Fruit fly (Drosophila melanogaster): ENCODE results near the gene CG15771.
A peak's percentile ranks its signal among the peaks of the same experiment; 100 is the strongest.

CG15771 gene

DNA sequence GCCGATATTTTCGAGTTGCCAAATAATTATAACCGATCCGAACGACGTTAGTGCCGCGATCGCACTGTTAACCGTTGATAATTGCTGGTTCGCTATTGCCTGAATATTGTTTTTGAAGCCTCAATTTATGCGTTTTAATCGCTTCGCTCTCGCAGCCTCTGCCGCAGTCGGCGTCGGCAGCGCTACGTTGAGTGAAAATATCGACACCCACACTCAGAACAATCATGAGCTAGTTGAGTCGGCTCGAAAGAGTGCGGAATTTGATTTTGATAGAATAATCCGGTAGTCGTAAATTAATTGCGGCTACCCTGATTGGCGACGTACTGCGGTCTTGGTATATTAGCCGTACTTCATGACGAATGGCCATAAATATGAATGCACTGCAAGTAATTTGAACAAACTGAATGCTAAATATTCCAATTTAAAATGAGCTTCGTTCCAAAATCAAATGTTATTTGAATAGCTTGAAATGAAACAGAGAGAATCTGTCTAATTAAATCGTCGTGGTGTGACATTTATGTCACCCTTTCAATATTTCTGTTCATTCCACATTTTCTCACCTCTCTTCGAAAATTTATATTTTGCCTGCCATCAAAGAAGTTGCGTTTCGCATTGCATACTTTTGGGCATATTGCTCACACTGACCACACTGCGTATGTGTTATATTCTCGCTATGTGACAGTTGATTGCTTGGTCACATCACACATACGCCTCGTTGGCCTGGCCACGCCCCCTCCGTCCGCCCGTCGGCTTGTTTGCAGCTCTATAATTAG lies 39.7 kb upstream of the CG15771 start:
- TF ChIP-seq tj (GFP tag; optimal IDR thresholded peaks at IDR 0.05), result no peak
- no peak for TF ChIP-seq Clk (GFP tag; optimal IDR thresholded peaks at IDR 0.05)
- TF ChIP-seq CG1620 (GFP tag; optimal IDR thresholded peaks at IDR 0.05), result no peak
- TF ChIP-seq CG7045 (GFP tag; optimal IDR thresholded peaks at IDR 0.05), result no peak
- TF ChIP-seq Hr96 (GFP tag; optimal IDR thresholded peaks at IDR 0.05), result no peak
- TF ChIP-seq ovo (GFP tag; optimal IDR thresholded peaks at IDR 0.05), result peak; percentile 23
- peak; percentile 47 for TF ChIP-seq CG11617 (GFP tag; optimal IDR thresholded peaks at IDR 0.05)
- TF ChIP-seq CG33017 (tag; optimal IDR thresholded peaks at IDR 0.05), result peak; percentile 23
- no peak for TF ChIP-seq cnc (optimal IDR thresholded peaks at IDR 0.05)
- TF ChIP-seq kay (GFP tag; ENCODE audit: borderline replicate concordance), result no peak
- no peak for TF ChIP-seq CG14711 (tag; optimal IDR thresholded peaks at IDR 0.05)
- no peak for TF ChIP-seq bab1 (GFP tag; optimal IDR thresholded peaks at IDR 0.05)
- TF ChIP-seq Crg-1 (GFP tag; optimal IDR thresholded peaks at IDR 0.05), result no peak
- TF ChIP-seq toe (GFP tag; optimal IDR thresholded peaks at IDR 0.05), result no peak
- peak; percentile 12 for TF ChIP-seq CG7101 (tag; optimal IDR thresholded peaks at IDR 0.05)

- TF ChIP-seq CG14711 (tag; optimal IDR thresholded peaks at IDR 0.05) (peak; percentile 2), CG7101 (tag; optimal IDR thresholded peaks at IDR 0.05) (peak; percentile 3), cnc (optimal IDR thresholded peaks at IDR 0.05) (no peak)
Observed at dm6 chrX:5717741-5718475, 37.5 kb upstream of the CG15771 start, which contains the start of gene CG33080. CG33080 (minus strand) TSS chrX:5717778.

DNA sequence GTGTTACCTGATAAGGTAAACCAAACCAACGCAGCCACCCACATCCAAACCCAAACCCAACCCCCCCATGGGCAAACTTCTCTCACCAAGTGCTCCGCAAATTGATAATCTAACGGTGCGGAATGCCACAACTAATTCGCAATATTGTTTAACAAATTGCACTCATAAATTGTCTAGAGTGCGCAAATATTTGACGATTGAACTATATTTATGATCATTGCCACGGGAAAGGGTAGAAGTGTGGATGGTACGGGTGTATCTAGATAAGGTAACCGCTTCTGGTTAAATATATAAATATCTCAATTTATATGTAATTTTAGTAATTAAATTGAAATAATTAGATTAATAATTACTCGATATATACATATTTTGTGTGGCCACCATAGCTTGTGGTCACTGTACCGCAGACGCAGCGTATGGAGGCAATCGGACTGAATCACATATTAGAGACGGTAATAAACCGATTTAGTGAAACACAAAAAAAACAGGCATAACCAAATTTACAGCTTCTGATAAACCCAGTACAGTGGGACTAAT lies 36.8 kb upstream of the CG15771 start:
- TF ChIP-seq Clk (GFP tag; optimal IDR thresholded peaks at IDR 0.05) (peak; percentile 70), bab1 (GFP tag; optimal IDR thresholded peaks at IDR 0.05) (peak; percentile 25), cnc (optimal IDR thresholded peaks at IDR 0.05) (no peak), CG7101 (tag; optimal IDR thresholded peaks at IDR 0.05) (peak; percentile 95), kay (GFP tag; ENCODE audit: borderline replicate concordance) (peak; percentile 64), CG1620 (GFP tag; optimal IDR thresholded peaks at IDR 0.05) (peak; percentile 8), pad (GFP tag; optimal IDR thresholded peaks at IDR 0.05) (peak; percentile 77), CG14711 (tag; optimal IDR thresholded peaks at IDR 0.05) (peak; percentile 89), CG5204 (GFP tag; optimal IDR thresholded peaks at IDR 0.05) (peak; percentile 59), Mnt (GFP tag; optimal IDR thresholded peaks at IDR 0.05) (peak; percentile 69), CG7045 (GFP tag; optimal IDR thresholded peaks at IDR 0.05) (peak; percentile 84), CG33017 (tag; optimal IDR thresholded peaks at IDR 0.05) (peak; percentile 90), CG11617 (GFP tag; optimal IDR thresholded peaks at IDR 0.05) (peak; percentile 87), toe (GFP tag; optimal IDR thresholded peaks at IDR 0.05) (peak; percentile 52), Hr96 (GFP tag; optimal IDR thresholded peaks at IDR 0.05) (peak; percentile 45), CG12768 (GFP tag; optimal IDR thresholded peaks at IDR 0.05) (peak; percentile 91), cic (GFP tag; optimal IDR thresholded peaks at IDR 0.05) (peak; percentile 10), tj (GFP tag; optimal IDR thresholded peaks at IDR 0.05) (peak; percentile 62), Crg-1 (GFP tag; optimal IDR thresholded peaks at IDR 0.05) (peak; percentile 41), ovo (GFP tag; optimal IDR thresholded peaks at IDR 0.05) (peak; percentile 68)

dm6 chrX:5723577-5723976 lies 31.8 kb upstream of the CG15771 start:
- TF ChIP-seq Hr96 (GFP tag; optimal IDR thresholded peaks at IDR 0.05) (no peak), CG5204 (GFP tag; optimal IDR thresholded peaks at IDR 0.05) (no peak), cic (GFP tag; optimal IDR thresholded peaks at IDR 0.05) (no peak), Clk (GFP tag; optimal IDR thresholded peaks at IDR 0.05) (no peak), Mnt (GFP tag; optimal IDR thresholded peaks at IDR 0.05) (no peak), CG12768 (GFP tag; optimal IDR thresholded peaks at IDR 0.05) (no peak), pad (GFP tag; optimal IDR thresholded peaks at IDR 0.05) (no peak), tj (GFP tag; optimal IDR thresholded peaks at IDR 0.05) (no peak)

dm6 chrX:5724151-5724699 lies 31.1 kb upstream of the CG15771 start:
- no peak for TF ChIP-seq CG5204 (GFP tag; optimal IDR thresholded peaks at IDR 0.05)
- TF ChIP-seq Mnt (GFP tag; optimal IDR thresholded peaks at IDR 0.05), result no peak
- no peak for TF ChIP-seq Clk (GFP tag; optimal IDR thresholded peaks at IDR 0.05)
- TF ChIP-seq CG7045 (GFP tag; optimal IDR thresholded peaks at IDR 0.05), result no peak
- no peak for TF ChIP-seq cic (GFP tag; optimal IDR thresholded peaks at IDR 0.05)

- TF ChIP-seq toe (GFP tag; optimal IDR thresholded peaks at IDR 0.05), result no peak
- no peak for TF ChIP-seq kay (GFP tag; ENCODE audit: borderline replicate concordance)
- no peak for TF ChIP-seq cnc (optimal IDR thresholded peaks at IDR 0.05)
- TF ChIP-seq Crg-1 (GFP tag; optimal IDR thresholded peaks at IDR 0.05), result no peak
- TF ChIP-seq CG11617 (GFP tag; optimal IDR thresholded peaks at IDR 0.05), result no peak
- TF ChIP-seq pad (GFP tag; optimal IDR thresholded peaks at IDR 0.05), result peak; percentile 59
- TF ChIP-seq Clk (GFP tag; optimal IDR thresholded peaks at IDR 0.05), result no peak
- TF ChIP-seq CG33017 (tag; optimal IDR thresholded peaks at IDR 0.05), result no peak
- TF ChIP-seq CG1620 (GFP tag; optimal IDR thresholded peaks at IDR 0.05), result no peak
- TF ChIP-seq CG14711 (tag; optimal IDR thresholded peaks at IDR 0.05), result peak; percentile 18
- no peak for TF ChIP-seq Mnt (GFP tag; optimal IDR thresholded peaks at IDR 0.05)
- peak; percentile 6 for TF ChIP-seq bab1 (GFP tag; optimal IDR thresholded peaks at IDR 0.05)
- TF ChIP-seq CG7101 (tag; optimal IDR thresholded peaks at IDR 0.05), result peak; percentile 31
- no peak for TF ChIP-seq cic (GFP tag; optimal IDR thresholded peaks at IDR 0.05)
- peak; percentile 32 for TF ChIP-seq CG7045 (GFP tag; optimal IDR thresholded peaks at IDR 0.05)
- TF ChIP-seq CG5204 (GFP tag; optimal IDR thresholded peaks at IDR 0.05), result no peak
- TF ChIP-seq tj (GFP tag; optimal IDR thresholded peaks at IDR 0.05), result no peak
Observed at dm6 chrX:5724744-5725185, 30.6 kb upstream of the CG15771 start.

Measured in whole organism, adult.